Worm (Caenorhabditis elegans) whole organism, L4/young adult: ENCODE measurements around the gene W07A12.4.

Experiments used
- W03F9.2 ChIP-seq: fragments of 150-350 bp; optimal IDR thresholded peaks from 2 replicates; lab custom pipeline; 2014; ENCODE audit warnings: missing biosample characterization, missing genetic modification characterization
- dao-5 ChIP-seq: sonication (generic microtip); optimal IDR thresholded peaks from 2 replicates; lab custom pipeline; 2016; ENCODE audit warnings: missing genotype, missing genetic modification characterization, moderate library complexity, missing compliant biosample characterization
- him-1 ChIP-seq: sonication (generic microtip); optimal IDR thresholded peaks from 2 replicates; lab custom pipeline; 2016; ENCODE audit warnings: missing genotype, missing genetic modification reagents, missing genetic modification characterization, missing compliant biosample characterization

DNA sequence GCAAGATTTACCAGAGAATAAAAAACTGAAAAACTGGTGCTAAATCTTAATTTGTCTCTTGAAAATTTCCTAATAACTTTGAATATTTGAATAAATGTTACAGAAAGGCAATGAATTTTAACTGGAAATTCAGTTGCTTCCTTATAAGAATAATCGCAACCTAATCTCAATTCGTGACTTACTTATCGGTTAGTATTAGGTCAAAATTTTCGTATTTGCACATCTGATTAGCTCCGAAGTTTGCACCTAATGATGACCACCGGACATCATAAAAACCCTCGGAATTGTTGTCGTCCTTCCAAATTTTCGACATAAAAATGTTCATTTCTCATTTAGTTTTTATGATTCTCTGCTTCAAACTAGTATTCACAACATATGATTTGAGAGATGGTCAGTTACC, 8.3 kb upstream of the W07A12.4 start, which contains the start of gene C16D2.3:
- no peak for TF ChIP-seq dao-5 (tag; lab: Kevin White, UChicago)
- TF ChIP-seq him-1 (tag; lab: Kevin White, UChicago): no peak
- no peak for TF ChIP-seq W03F9.2 (tag; lab: Kevin White, UChicago)
